Worm (Caenorhabditis elegans) whole organism, L3 larva: ENCODE data around the gene Y68A4B.3.
A peak's percentile ranks its signal among the peaks of the same experiment; 100 is the strongest.

Experiments used
- ZK546.5 ChIP-seq: sonication (generic microtip); optimal IDR thresholded peaks from 2 replicates; lab custom pipeline; 2017; ENCODE audit warnings: missing biosample characterization, missing genetic modification characterization
- aly-2 ChIP-seq: fragments of 150-350 bp; optimal IDR thresholded peaks from 2 replicates; lab custom pipeline; 2014; ENCODE audit warnings: missing biosample characterization, missing genetic modification characterization
- ama-1 ChIP-seq: fragments of 150-350 bp; optimal IDR thresholded peaks from 2 replicates; lab custom pipeline; 2018
- ceh-16 ChIP-seq: sonication (generic microtip); optimal IDR thresholded peaks from 2 replicates; lab custom pipeline; 2017; ENCODE audit warnings: missing biosample characterization, missing genetic modification characterization
- ceh-28 ChIP-seq: fragments of 150-350 bp; optimal IDR thresholded peaks from 2 replicates; lab custom pipeline; 2014; ENCODE audit warnings: missing biosample characterization, missing genetic modification reagents, missing genetic modification characterization
- ceh-82 ChIP-seq: fragments of 150-350 bp; optimal IDR thresholded peaks from 2 replicates; lab custom pipeline; 2014; ENCODE audit warnings: missing biosample characterization, missing genetic modification characterization
- ceh-9 ChIP-seq: sonication (generic microtip); optimal IDR thresholded peaks from 2 replicates; lab custom pipeline; 2018; ENCODE audit warnings: missing biosample characterization, missing genetic modification characterization
- daf-12 ChIP-seq: fragments of 150-350 bp; optimal IDR thresholded peaks from 2 replicates; lab custom pipeline; 2014; ENCODE audit warnings: missing biosample characterization, missing genetic modification reagents, missing genetic modification characterization
- egl-27 ChIP-seq: sonication (generic microtip); optimal IDR thresholded peaks from 4 replicates; lab custom pipeline; 2017; ENCODE audit warnings: missing biosample characterization, missing genetic modification reagents, missing genetic modification characterization
- egl-5 ChIP-seq: fragments of 150-350 bp; optimal IDR thresholded peaks from 2 replicates; lab custom pipeline; 2017; ENCODE audit warnings: missing biosample characterization, missing genetic modification reagents, missing genetic modification characterization, inconsistent platforms
- elt-1 ChIP-seq: fragments of 150-350 bp; optimal IDR thresholded peaks from 2 replicates; lab custom pipeline; 2014; ENCODE audit warnings: missing biosample characterization, missing genetic modification characterization
- elt-2 ChIP-seq: sonication (generic microtip); optimal IDR thresholded peaks from 2 replicates; lab custom pipeline; 2016; ENCODE audit warnings: missing genetic modification reagents, mild to moderate bottlenecking, missing genetic modification characterization, missing compliant biosample characterization
- eor-1 ChIP-seq, 2 experiments: fragments of 150-350 bp; optimal IDR thresholded peaks; 2 replicates each; lab custom pipeline; 2014 to 2018; ENCODE audit warnings: missing biosample characterization in 2 of 2, missing genetic modification characterization in 2 of 2
- fkh-10 ChIP-seq: sonication (generic microtip); optimal IDR thresholded peaks from 2 replicates; lab custom pipeline; 2017; ENCODE audit warnings: missing biosample characterization, missing genetic modification reagents, missing genetic modification characterization
- fkh-2 ChIP-seq: fragments of 150-350 bp; optimal IDR thresholded peaks from 2 replicates; lab custom pipeline; 2014; ENCODE audit warnings: missing biosample characterization, missing genetic modification reagents, missing genetic modification characterization
- fos-1 ChIP-seq: fragments of 150-350 bp; optimal IDR thresholded peaks from 2 replicates; lab custom pipeline; 2014; ENCODE audit warnings: missing biosample characterization, missing genetic modification characterization
- hmg-11 ChIP-seq: sonication (generic microtip); optimal IDR thresholded peaks from 2 replicates; lab custom pipeline; 2016; ENCODE audit warnings: missing genetic modification characterization, missing compliant biosample characterization
- lin-15B ChIP-seq: fragments of 150-350 bp; optimal IDR thresholded peaks from 2 replicates; lab custom pipeline; 2014; ENCODE audit warnings: missing biosample characterization, missing genetic modification characterization
- lin-39 ChIP-seq: fragments of 150-350 bp; optimal IDR thresholded peaks from 2 replicates; lab custom pipeline; 2018; ENCODE audit warnings: missing biosample characterization, missing genetic modification reagents, missing genetic modification characterization
- mdl-1 ChIP-seq: fragments of 150-350 bp; optimal IDR thresholded peaks from 2 replicates; lab custom pipeline; 2014; ENCODE audit warnings: missing biosample characterization, missing genetic modification characterization
- mml-1 ChIP-seq: fragments of 150-350 bp; sonication (generic microtip); optimal IDR thresholded peaks from 3 replicates; lab custom pipeline; 2014; ENCODE audit warnings: missing biosample characterization, missing genetic modification characterization
- nhr-12 ChIP-seq: fragments of 150-350 bp; optimal IDR thresholded peaks from 2 replicates; lab custom pipeline; 2014; ENCODE audit warnings: missing biosample characterization, missing genetic modification characterization
- nhr-237 ChIP-seq: fragments of 150-350 bp; optimal IDR thresholded peaks from 2 replicates; lab custom pipeline; 2014; ENCODE audit warnings: missing biosample characterization, missing genetic modification characterization
- nhr-25 ChIP-seq: sonication (generic microtip); optimal IDR thresholded peaks from 2 replicates; lab custom pipeline; 2017; ENCODE audit warnings: missing biosample characterization, missing genetic modification characterization
- nhr-28 ChIP-seq: fragments of 150-350 bp; optimal IDR thresholded peaks from 2 replicates; lab custom pipeline; 2014; ENCODE audit warnings: missing biosample characterization, missing genetic modification characterization
- nhr-43 ChIP-seq: sonication (generic microtip); optimal IDR thresholded peaks from 2 replicates; lab custom pipeline; 2016; ENCODE audit warnings: mild to moderate bottlenecking, missing genetic modification characterization, missing compliant biosample characterization; ENCODE audit not compliant: poor library complexity, severe bottlenecking
- nhr-67 ChIP-seq: fragments of 150-350 bp; optimal IDR thresholded peaks from 2 replicates; lab custom pipeline; 2014; ENCODE audit warnings: missing biosample characterization, missing genetic modification characterization
- nhr-76 ChIP-seq: fragments of 150-350 bp; sonication (generic microtip); optimal IDR thresholded peaks from 5 replicates; lab custom pipeline; 2014; ENCODE audit warnings: missing biosample characterization, missing genetic modification characterization
- nhr-77 ChIP-seq: fragments of 150-350 bp; optimal IDR thresholded peaks from 2 replicates; lab custom pipeline; 2014; ENCODE audit warnings: missing biosample characterization, missing genetic modification characterization
- pha-4 ChIP-seq: fragments of 150-350 bp; optimal IDR thresholded peaks from 2 replicates; lab custom pipeline; 2014; ENCODE audit warnings: missing biosample characterization, missing genetic modification reagents, missing genetic modification characterization
- pqm-1 ChIP-seq: fragments of 150-350 bp; optimal IDR thresholded peaks from 2 replicates; lab custom pipeline; 2017; ENCODE audit warnings: missing biosample characterization, missing genetic modification characterization, inconsistent platforms
- sea-2 ChIP-seq: fragments of 150-350 bp; sonication (generic microtip); optimal IDR thresholded peaks from 4 replicates; lab custom pipeline; 2014; ENCODE audit warnings: missing biosample characterization, missing genetic modification reagents, missing genetic modification characterization
- skn-1 ChIP-seq: fragments of 150-350 bp; optimal IDR thresholded peaks from 2 replicates; lab custom pipeline; 2014; ENCODE audit warnings: missing biosample characterization, missing genetic modification characterization
- snpc-4 ChIP-seq: fragments of 150-350 bp; optimal IDR thresholded peaks from 2 replicates; lab custom pipeline; 2014; ENCODE audit warnings: missing biosample characterization, missing genetic modification characterization
- tbx-2 ChIP-seq: sonication (generic microtip); optimal IDR thresholded peaks from 2 replicates; lab custom pipeline; 2016; ENCODE audit warnings: mild to moderate bottlenecking, missing genetic modification characterization, missing compliant biosample characterization
- unc-39 ChIP-seq: sonication (generic microtip); optimal IDR thresholded peaks from 4 replicates; lab custom pipeline; 2017; ENCODE audit warnings: missing biosample characterization, missing genetic modification characterization
- zag-1 ChIP-seq: fragments of 150-350 bp; optimal IDR thresholded peaks from 2 replicates; lab custom pipeline; 2014; ENCODE audit warnings: missing biosample characterization, missing genetic modification characterization
- ztf-11 ChIP-seq: fragments of 150-350 bp; optimal IDR thresholded peaks from 2 replicates; lab custom pipeline; 2014; ENCODE audit warnings: missing biosample characterization, missing genetic modification characterization
- ztf-4 ChIP-seq: fragments of 150-350 bp; optimal IDR thresholded peaks from 2 replicates; lab custom pipeline; 2014; ENCODE audit warnings: missing biosample characterization, missing genetic modification characterization

Y68A4B.3 gene

DNA sequence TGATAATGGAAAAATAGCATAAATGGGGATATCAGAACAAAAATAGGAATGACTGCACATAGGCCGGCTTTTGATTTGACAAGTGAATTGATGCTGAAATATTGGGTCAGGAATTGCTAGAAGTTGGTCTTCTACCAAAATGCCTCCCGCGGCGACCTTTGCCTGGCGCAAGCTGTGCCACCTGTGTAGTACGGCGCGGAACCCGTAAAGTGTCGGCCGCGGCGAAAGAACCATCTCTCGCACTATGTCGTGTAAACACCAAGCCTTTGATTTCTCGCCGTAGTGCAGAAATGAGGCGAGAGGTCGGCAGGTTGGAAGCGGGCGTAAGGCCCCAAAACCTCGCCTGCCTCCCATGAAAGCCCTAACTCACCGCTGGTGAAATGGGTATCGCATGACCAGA, 18.9 kb upstream of the Y68A4B.3 start:
- peak; percentile 19 for TF ChIP-seq snpc-4
- TF ChIP-seq ceh-28 (tag; lab: Kevin White, UChicago): no peak

DNA sequence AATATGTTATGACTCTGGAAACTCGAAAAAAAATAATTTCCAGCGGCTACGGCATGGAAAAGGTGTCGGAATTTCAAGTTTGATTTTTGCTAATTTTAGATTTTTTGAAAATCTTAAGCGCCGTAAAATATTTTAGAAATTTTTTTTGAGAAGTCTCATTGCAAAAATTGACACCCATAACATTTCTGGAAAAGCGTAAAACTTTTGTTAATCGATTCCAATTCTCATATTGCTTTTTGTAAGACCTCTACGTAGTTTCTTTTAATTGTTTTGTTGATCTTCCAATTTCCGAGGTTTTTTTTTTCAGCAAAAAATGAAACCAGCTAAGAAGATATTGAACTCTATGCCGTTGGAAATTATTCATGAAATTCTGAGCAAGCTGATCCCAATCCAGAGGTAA, 16.4 kb upstream of the Y68A4B.3 start, which contains the start of gene fbxa-85:
TSS of gene fbxa-85 (plus strand) at position 301 of the 400 bp plus-strand sequence.
- no peak for TF ChIP-seq ama-1 (lab: Kevin White, UChicago)
- no peak for TF ChIP-seq ceh-82 (tag; lab: Kevin White, UChicago)
- TF ChIP-seq fkh-2 (tag; lab: Kevin White, UChicago): no peak
- TF ChIP-seq hmg-11 (tag; lab: Kevin White, UChicago): no peak
- TF ChIP-seq ceh-9 (tag; lab: Kevin White, UChicago): no peak
- no peak for TF ChIP-seq mdl-1 (tag; lab: Kevin White, UChicago)
- no peak for TF ChIP-seq nhr-12 (tag; lab: Kevin White, UChicago)
- no peak for TF ChIP-seq snpc-4
- no peak for TF ChIP-seq fos-1
- no peak for TF ChIP-seq sea-2 (GFP tag; lab: Kevin White, UChicago)
- no peak for TF ChIP-seq egl-27 (tag; lab: Kevin White, UChicago)
- no peak for TF ChIP-seq nhr-28

ce11 chrV:17258244-17258643, 15.8 kb upstream of the Y68A4B.3 start:
- TF ChIP-seq ceh-9 (tag; lab: Kevin White, UChicago): no peak
- TF ChIP-seq ceh-28 (tag; lab: Kevin White, UChicago): no peak
- TF ChIP-seq egl-5 (tag; lab: Kevin White, UChicago): no peak
- TF ChIP-seq elt-2 (tag; lab: Kevin White, UChicago): peak; percentile 50
- peak; percentile 14 for TF ChIP-seq pqm-1 (tag; lab: Kevin White, UChicago)
- no peak for TF ChIP-seq pha-4
- no peak for TF ChIP-seq unc-39 (tag; lab: Kevin White, UChicago)
- no peak for TF ChIP-seq aly-2 (tag; lab: Kevin White, UChicago)
- no peak for TF ChIP-seq nhr-25 (tag; lab: Kevin White, UChicago)
- no peak for TF ChIP-seq hmg-11 (tag; lab: Kevin White, UChicago)
- TF ChIP-seq daf-12 (tag; lab: Kevin White, UChicago): no peak
- TF ChIP-seq nhr-67 (tag; lab: Kevin White, UChicago): no peak
- no peak for TF ChIP-seq nhr-28
- peak; percentile 72 for TF ChIP-seq skn-1 (tag; lab: Kevin White, UChicago)
- no peak for TF ChIP-seq nhr-43 (tag; lab: Kevin White, UChicago)
- TF ChIP-seq zag-1 (tag; lab: Kevin White, UChicago): no peak
- TF ChIP-seq ztf-11: no peak

DNA sequence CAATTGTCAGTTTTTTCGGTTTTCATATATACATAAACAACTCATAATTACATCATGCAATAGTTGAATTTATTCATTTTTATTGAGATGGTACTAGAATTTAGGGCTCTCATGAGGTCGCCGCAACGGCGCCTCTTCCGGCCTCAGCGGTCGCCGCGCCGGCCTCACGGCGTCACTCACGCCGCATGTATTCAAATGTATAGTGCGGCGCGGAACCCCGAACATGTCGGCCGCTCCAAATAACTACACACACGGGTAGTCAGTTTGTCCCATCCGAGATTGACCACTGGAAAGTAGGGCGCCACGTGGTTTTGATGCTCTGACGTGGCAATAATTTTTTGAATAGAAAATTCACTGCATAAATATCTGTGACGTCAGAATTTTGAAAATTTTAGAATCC, 15.2 kb upstream of the Y68A4B.3 start:
- TF ChIP-seq ztf-4 (tag; lab: Kevin White, UChicago) (no peak), nhr-28 (no peak), nhr-67 (tag; lab: Kevin White, UChicago) (no peak), eor-1 (tag; optimal IDR thresholded peaks at IDR 0.05; lab: Kevin White, UChicago) (no peak), ama-1 (lab: Kevin White, UChicago) (no peak), fkh-10 (GFP tag; lab: Kevin White, UChicago) (no peak), tbx-2 (tag; lab: Kevin White, UChicago) (no peak), ZK546.5 (tag; lab: Kevin White, UChicago) (no peak), nhr-77 (tag; lab: Kevin White, UChicago) (no peak), lin-15B (tag; lab: Kevin White, UChicago) (no peak), egl-27 (tag; lab: Kevin White, UChicago) (no peak), lin-39 (tag; lab: Kevin White, UChicago) (no peak), elt-1 (tag; lab: Kevin White, UChicago) (no peak), fos-1 (no peak)

- no peak for TF ChIP-seq elt-1 (tag; lab: Kevin White, UChicago)
- TF ChIP-seq pqm-1 (tag; lab: Kevin White, UChicago): no peak
- TF ChIP-seq mdl-1 (tag; lab: Kevin White, UChicago): no peak
- TF ChIP-seq ceh-16 (tag; lab: Kevin White, UChicago): no peak
- TF ChIP-seq nhr-77 (tag; lab: Kevin White, UChicago): no peak
- TF ChIP-seq nhr-43 (tag; lab: Kevin White, UChicago): no peak
- no peak for TF ChIP-seq ceh-28 (tag; lab: Kevin White, UChicago)
- no peak for TF ChIP-seq nhr-237 (tag; lab: Kevin White, UChicago)
- TF ChIP-seq mml-1: no peak
- no peak for TF ChIP-seq ztf-4 (tag; lab: Kevin White, UChicago)
- no peak for TF ChIP-seq fkh-2 (tag; lab: Kevin White, UChicago)
- no peak for TF ChIP-seq nhr-76 (tag; lab: Kevin White, UChicago)
- TF ChIP-seq skn-1 (tag; lab: Kevin White, UChicago): no peak
- TF ChIP-seq, all 47 proteins: peak for 0
Observed at ce11 chrV:17255454-17255853, 13.0 kb upstream of the Y68A4B.3 start, which contains the start of gene srh-115. TSS of gene srh-115 (plus strand) at chrV:17255754.
